Worm (Caenorhabditis elegans): ENCODE measurements around the gene sul-3.
A peak's percentile ranks its signal among the peaks of the same experiment; 100 is the strongest.

sul-3 gene

DNA sequence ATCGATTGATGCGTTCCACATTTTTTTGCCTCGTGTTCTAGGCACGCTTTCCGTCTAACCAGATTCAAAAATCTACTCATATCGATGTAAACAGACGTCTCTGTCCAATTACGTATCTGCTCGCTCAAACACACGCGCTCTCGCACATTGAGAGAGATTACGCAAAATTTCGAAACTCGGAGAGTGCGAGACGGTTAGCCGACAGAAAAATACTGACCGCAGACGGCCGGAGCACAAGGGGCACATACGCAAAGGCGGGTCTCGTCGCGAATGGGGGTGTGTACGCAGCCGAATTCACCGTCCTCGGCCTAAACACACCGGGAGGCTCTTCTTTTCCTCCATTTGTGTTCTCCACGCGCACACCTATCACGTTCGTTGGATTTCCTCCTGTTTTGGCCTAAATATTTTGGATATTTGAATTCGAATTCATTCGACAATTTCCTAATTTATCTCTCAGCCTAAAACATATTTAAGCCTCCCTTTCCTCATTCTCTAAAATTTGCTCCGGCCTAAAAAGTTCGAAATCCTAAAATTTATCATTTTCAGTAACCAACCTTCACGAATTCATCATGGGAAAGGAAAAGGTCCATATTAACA lies 10.8 kb downstream of the sul-3 start, which contains the start of gene eef-1A.2 (continued):
- TF ChIP-seq fkh-10 (GFP tag; optimal IDR thresholded peaks at IDR 0.05) (peak; percentile 99), nhr-237 (tag; optimal IDR thresholded peaks at IDR 0.05) (peak; percentile 66), gei-8 (GFP tag; optimal IDR thresholded peaks at IDR 0.05) (peak; percentile 43), nhr-42 (GFP tag; IDR thresholded peaks at IDR 0.05) (peak; percentile 83; the same call in 1 of the 2 replicates), snpc-1.2 (GFP tag; IDR thresholded peaks at IDR 0.05) (no peak), daf-19 (GFP tag; conservative IDR thresholded peaks at IDR 0.05) (no peak), lim-7 (GFP tag; IDR thresholded peaks at IDR 0.05) (peak; percentile 65; the same call in 1 of the 2 replicates), pqm-1 (tag; optimal IDR thresholded peaks at IDR 0.05) (peak; percentile 10), nhr-102 (tag; optimal IDR thresholded peaks at IDR 0.05) (peak; percentile 78), nhr-28 (tag; optimal IDR thresholded peaks at IDR 0.05) (peak; percentile 93), mep-1 (tag; optimal IDR thresholded peaks at IDR 0.05) (peak; percentile 97), ZK337.2 (GFP tag; IDR thresholded peaks at IDR 0.05) (no peak), ztf-11 (tag; optimal IDR thresholded peaks at IDR 0.05) (no peak), ceh-82 (tag; optimal IDR thresholded peaks at IDR 0.05) (no peak)

DNA sequence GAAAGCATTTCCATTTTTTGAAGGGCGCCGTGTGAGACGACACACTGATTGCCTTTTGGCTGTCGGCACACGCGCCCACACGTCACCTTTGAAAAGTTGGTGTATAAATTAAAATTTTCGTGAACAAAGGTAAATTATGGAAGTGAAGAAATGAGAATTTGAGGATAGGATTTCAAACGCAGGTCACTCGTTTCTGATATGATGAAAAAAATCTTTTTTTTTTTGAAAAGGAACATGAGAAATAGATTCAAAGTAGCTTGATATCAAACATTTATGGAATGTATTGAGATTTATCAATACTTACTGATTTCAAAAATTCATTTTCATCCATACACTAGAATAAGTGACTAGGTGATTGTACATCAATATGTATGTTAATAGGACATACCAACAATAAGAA lies 16.5 kb downstream of the sul-3 start:
- TF ChIP-seq hmg-1.1 (GFP tag; IDR thresholded peaks at IDR 0.05) (no peak), egl-27 (tag; optimal IDR thresholded peaks at IDR 0.05) (no peak), madf-9 (GFP tag; conservative IDR thresholded peaks at IDR 0.05) (no peak), unc-62 (GFP tag; optimal IDR thresholded peaks at IDR 0.05 in 1 of 2) (peak in 1 of 2 experiments; percentile 75), unc-62 (tag; optimal IDR thresholded peaks at IDR 0.05) (no peak), snpc-4 (tag; optimal IDR thresholded peaks at IDR 0.05) (no peak), nhr-48 (tag; optimal IDR thresholded peaks at IDR 0.05) (no peak), aha-1 (tag) (peak; percentile 91), mdt-29 (GFP tag; IDR thresholded peaks at IDR 0.05) (no peak), ceh-82 (tag; optimal IDR thresholded peaks at IDR 0.05) (no peak)

DNA sequence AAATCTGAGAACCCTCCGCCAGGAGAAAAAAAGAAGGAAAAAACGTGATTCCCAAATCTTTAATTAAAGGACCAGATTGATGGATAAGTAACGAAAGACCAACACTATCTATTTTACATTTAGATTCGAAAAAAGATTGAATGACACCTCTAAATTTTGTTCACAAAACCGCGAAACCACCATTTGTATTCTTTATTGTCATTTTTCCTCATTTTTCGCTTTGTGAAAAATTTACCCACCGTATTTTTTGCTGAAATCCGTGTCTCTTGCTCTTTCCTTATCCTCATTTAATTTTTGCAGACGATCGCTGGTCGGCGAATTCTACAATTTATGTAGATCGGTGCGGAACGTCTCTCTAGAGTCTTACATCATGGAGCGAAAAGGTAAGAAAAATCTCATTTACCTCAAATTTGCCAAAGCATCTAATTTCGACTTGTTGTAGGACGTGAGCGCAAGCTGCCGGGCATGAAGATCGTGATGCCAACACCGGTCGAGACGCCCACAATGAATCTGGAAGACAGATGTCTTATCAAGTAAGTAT lies 17.5 kb downstream of the sul-3 start, which contains the start of the genes sek-1 and R03G5.6:
Gene sek-1 (plus strand): TSS at position 301 of the 541 bp plus-strand sequence.
Gene R03G5.6 (minus strand): TSS at position 491 of the 541 bp plus-strand sequence.
- TF ChIP-seq ztf-11 (tag; optimal IDR thresholded peaks at IDR 0.05) (no peak), aly-2 (tag; optimal IDR thresholded peaks at IDR 0.05) (no peak), fos-1 (tag; optimal IDR thresholded peaks at IDR 0.05) (no peak), lin-38 (GFP tag; IDR thresholded peaks at IDR 0.05) (no peak), F26F4.8 (GFP tag; conservative IDR thresholded peaks at IDR 0.05) (no peak), ceh-20 (GFP tag; IDR thresholded peaks at IDR 0.05) (no peak), unc-130 (GFP tag; optimal IDR thresholded peaks at IDR 0.05) (no peak), nhr-6 (tag; optimal IDR thresholded peaks at IDR 0.05) (no peak), lsy-2 (tag; optimal IDR thresholded peaks at IDR 0.05) (no peak), dve-1 (tag; optimal IDR thresholded peaks at IDR 0.05; ENCODE audit: insufficient read depth) (no peak), ceh-62 (tag; optimal IDR thresholded peaks at IDR 0.05) (no peak), madf-9 (GFP tag; conservative IDR thresholded peaks at IDR 0.05) (no peak), ceh-82 (tag; optimal IDR thresholded peaks at IDR 0.05) (no peak), vab-7 (GFP tag; IDR thresholded peaks at IDR 0.05) (no peak), egl-27 (tag; optimal IDR thresholded peaks at IDR 0.05) (no peak), arid-1 (GFP tag; conservative IDR thresholded peaks at IDR 0.05) (no peak), nhr-10 (tag; optimal IDR thresholded peaks at IDR 0.05) (no peak), zip-2 (tag; optimal IDR thresholded peaks at IDR 0.05) (no peak), nhr-11 (tag; optimal IDR thresholded peaks at IDR 0.05) (no peak)

Data from whole organism, L4 larva.